Fruit fly (Drosophila melanogaster) whole organism, embryonic: ENCODE measurements around the gene pr.

Source experiments
- Adf1 ChIP-seq: fragments of 200-800 bp; sonication (Bioruptor generic); IDR thresholded peaks from 2 replicates; pipeline ENCODE4 v1.3.6; 2022; ENCODE audit warnings: missing biosample characterization, missing genetic modification characterization
- CG10979 ChIP-seq: fragments of 200-800 bp; sonication (Bioruptor generic); optimal IDR thresholded peaks from 2 replicates; lab custom pipeline; 2018; ENCODE audit warnings: missing biosample characterization, mild to moderate bottlenecking, missing genetic modification characterization, moderate library complexity
- CG11093 ChIP-seq: fragments of 200-800 bp; sonication (Bioruptor generic); IDR thresholded peaks from 3 replicates; pipeline ENCODE4 v1.3.6; 2022; ENCODE audit warnings: missing biosample characterization, missing genetic modification characterization
- CG11398 ChIP-seq: fragments of 200-800 bp; sonication (Bioruptor generic); optimal IDR thresholded peaks from 2 replicates; lab custom pipeline; 2016; ENCODE audit warnings: missing biosample characterization, missing genetic modification characterization
- CG12071 ChIP-seq: fragments of 200-800 bp; sonication (Bioruptor generic); optimal IDR thresholded peaks from 3 replicates; lab custom pipeline; 2018; ENCODE audit warnings: missing biosample characterization, mild to moderate bottlenecking, missing genetic modification characterization
- CG12104 ChIP-seq: fragments of 200-800 bp; sonication (Bioruptor generic); optimal IDR thresholded peaks from 3 replicates; lab custom pipeline; 2016; ENCODE audit warnings: missing biosample characterization, missing genetic modification characterization
- CG12155 ChIP-seq: fragments of 200-800 bp; sonication (Bioruptor generic); optimal IDR thresholded peaks from 3 replicates; lab custom pipeline; 2016; ENCODE audit warnings: missing biosample characterization, missing genetic modification characterization
- CG15514 ChIP-seq: fragments of 200-800 bp; sonication (Bioruptor generic); optimal IDR thresholded peaks from 3 replicates; lab custom pipeline; 2017; ENCODE audit warnings: missing biosample characterization, missing genetic modification characterization, mild to moderate bottlenecking, moderate library complexity, missing genetic modification reagents
- CG17385 ChIP-seq: fragments of 200-800 bp; sonication (Bioruptor generic); optimal IDR thresholded peaks from 3 replicates; lab custom pipeline; 2018; ENCODE audit warnings: missing biosample characterization, mild to moderate bottlenecking, missing genetic modification characterization
- CG2120 ChIP-seq: fragments of 200-800 bp; sonication (Bioruptor generic); optimal IDR thresholded peaks from 3 replicates; lab custom pipeline; 2016; ENCODE audit warnings: missing biosample characterization, missing genetic modification characterization
- CG30403 ChIP-seq: fragments of 200-800 bp; sonication (Bioruptor generic); optimal IDR thresholded peaks from 3 replicates; lab custom pipeline; 2016; ENCODE audit warnings: missing biosample characterization, missing genetic modification characterization
- CG3407 ChIP-seq: fragments of 200-800 bp; sonication (Bioruptor generic); optimal IDR thresholded peaks from 2 replicates; lab custom pipeline; 2018; ENCODE audit warnings: missing biosample characterization, mild to moderate bottlenecking, missing genetic modification characterization
- CG34422 ChIP-seq: fragments of 200-800 bp; sonication (Bioruptor generic); IDR thresholded peaks from 3 replicates; pipeline ENCODE4 v1.3.6; 2022; ENCODE audit warnings: missing biosample characterization, missing genetic modification characterization
- CG3847 ChIP-seq: fragments of 200-800 bp; sonication (Bioruptor generic); IDR thresholded peaks from 2 replicates; pipeline ENCODE4 v1.3.6; 2022; ENCODE audit warnings: missing biosample characterization, missing genetic modification characterization
- CG5953 ChIP-seq: fragments of 200-800 bp; sonication (Bioruptor generic); IDR thresholded peaks from 2 replicates; pipeline ENCODE4 v1.3.6; 2022; ENCODE audit warnings: missing biosample characterization, missing genetic modification characterization
- CG6854 ChIP-seq: fragments of 200-800 bp; sonication (Bioruptor generic); optimal IDR thresholded peaks from 3 replicates; lab custom pipeline; 2017; ENCODE audit warnings: missing biosample characterization, mild to moderate bottlenecking, missing genetic modification characterization
- CG7987 ChIP-seq: fragments of 200-800 bp; sonication (Bioruptor generic); optimal IDR thresholded peaks from 2 replicates; lab custom pipeline; 2018; ENCODE audit warnings: missing biosample characterization, mild to moderate bottlenecking, missing genetic modification characterization, moderate library complexity
- CG8290 ChIP-seq, 3 experiments: fragments of 200-800 bp; sonication (Bioruptor generic); optimal IDR thresholded peaks; 2 replicates each; lab custom pipeline; 2016 to 2019; ENCODE audit warnings: missing biosample characterization in 3 of 3, missing genetic modification characterization in 3 of 3, mild to moderate bottlenecking in 2 of 3, moderate library complexity in 1 of 3
- CG8924 ChIP-seq: fragments of 200-800 bp; optimal IDR thresholded peaks from 3 replicates; lab custom pipeline; 2019; ENCODE audit warnings: missing biosample characterization, mild to moderate bottlenecking, missing genetic modification characterization, moderate library complexity
- CG9817 ChIP-seq: fragments of 200-800 bp; sonication (Bioruptor generic); optimal IDR thresholded peaks from 2 replicates; lab custom pipeline; 2018; ENCODE audit warnings: missing biosample characterization, mild to moderate bottlenecking, missing genetic modification characterization, moderate library complexity
- CTCF ChIP-seq: fragments of 200-800 bp; sonication (Bioruptor generic); optimal IDR thresholded peaks from 2 replicates; lab custom pipeline; 2017; ENCODE audit warnings: missing biosample characterization, mild to moderate bottlenecking, missing genetic modification characterization, moderate library complexity
- Camta ChIP-seq: fragments of 200-800 bp; sonication (Bioruptor generic); optimal IDR thresholded peaks from 2 replicates; lab custom pipeline; 2016; ENCODE audit warnings: missing biosample characterization, missing genetic modification characterization
- CrebB ChIP-seq: fragments of 200-800 bp; sonication (Bioruptor generic); optimal IDR thresholded peaks from 3 replicates; lab custom pipeline; 2018; ENCODE audit warnings: missing biosample characterization, mild to moderate bottlenecking, missing genetic modification characterization
- Dad ChIP-seq: fragments of 200-800 bp; sonication (Bioruptor generic); optimal IDR thresholded peaks from 3 replicates; lab custom pipeline; 2016; ENCODE audit warnings: missing biosample characterization, missing genetic modification characterization
- Dip2 ChIP-seq: fragments of 200-800 bp; sonication (Bioruptor generic); IDR thresholded peaks from 2 replicates; pipeline ENCODE4 v1.3.6; 2022; ENCODE audit warnings: missing biosample characterization, missing genetic modification characterization
- Fer2 ChIP-seq: fragments of 200-800 bp; sonication (Bioruptor generic); optimal IDR thresholded peaks from 2 replicates; lab custom pipeline; 2018; ENCODE audit warnings: missing biosample characterization, mild to moderate bottlenecking, missing genetic modification characterization, moderate library complexity
- HHEX ChIP-seq: fragments of 200-800 bp; sonication (Bioruptor generic); optimal IDR thresholded peaks from 3 replicates; lab custom pipeline; 2017; ENCODE audit warnings: missing biosample characterization, mild to moderate bottlenecking, missing genetic modification characterization, missing genetic modification reagents
- Meics ChIP-seq: fragments of 200-800 bp; sonication (Bioruptor generic); optimal IDR thresholded peaks from 2 replicates; lab custom pipeline; 2017; ENCODE audit warnings: missing biosample characterization, mild to moderate bottlenecking, missing genetic modification characterization
- NC2α ChIP-seq: fragments of 200-800 bp; sonication (Bioruptor generic); optimal IDR thresholded peaks from 2 replicates; lab custom pipeline; 2016; ENCODE audit warnings: missing biosample characterization, missing genetic modification characterization
- NC2β ChIP-seq: fragments of 200-800 bp; sonication (Bioruptor generic); optimal IDR thresholded peaks from 2 replicates; lab custom pipeline; 2016; ENCODE audit warnings: missing biosample characterization, missing genetic modification characterization
- PHDP ChIP-seq: fragments of 200-800 bp; sonication (Bioruptor generic); optimal IDR thresholded peaks from 3 replicates; lab custom pipeline; 2018; ENCODE audit warnings: missing biosample characterization, mild to moderate bottlenecking, missing genetic modification characterization, moderate library complexity
- Rfx ChIP-seq: fragments of 200-800 bp; sonication (Bioruptor generic); IDR thresholded peaks from 2 replicates; pipeline ENCODE4 v1.3.6; 2022; ENCODE audit warnings: missing biosample characterization, missing genetic modification characterization
- ara ChIP-seq: fragments of 200-800 bp; sonication (Bioruptor generic); IDR thresholded peaks from 2 replicates; pipeline ENCODE4 v1.3.6; 2022; ENCODE audit warnings: missing biosample characterization, missing genetic modification characterization
- dan ChIP-seq: fragments of 200-800 bp; sonication (Bioruptor generic); IDR thresholded peaks from 2 replicates; pipeline ENCODE4 v1.3.6; 2022; ENCODE audit warnings: missing biosample characterization, missing genetic modification characterization
- exex ChIP-seq: fragments of 200-800 bp; sonication (Bioruptor generic); optimal IDR thresholded peaks from 4 replicates; lab custom pipeline; 2018; ENCODE audit warnings: missing biosample characterization, mild to moderate bottlenecking, missing genetic modification characterization, moderate library complexity
- gcm2 ChIP-seq: fragments of 200-800 bp; sonication (Bioruptor generic); optimal IDR thresholded peaks from 2 replicates; lab custom pipeline; 2016; ENCODE audit warnings: missing biosample characterization, missing genetic modification characterization
- hth ChIP-seq: fragments of >200 bp; optimal IDR thresholded peaks from 2 replicates; lab custom pipeline; 2017; ENCODE audit warnings: inconsistent platforms
- jumu ChIP-seq: fragments of 200-800 bp; sonication (Bioruptor generic); optimal IDR thresholded peaks from 3 replicates; lab custom pipeline; 2016; ENCODE audit warnings: missing biosample characterization, missing genetic modification characterization
- klu ChIP-seq: fragments of 200-800 bp; sonication (Bioruptor generic); IDR thresholded peaks from 2 replicates; pipeline ENCODE4 v1.3.6; 2022; ENCODE audit warnings: missing biosample characterization, missing genetic modification characterization
- oc ChIP-seq: fragments of 200-800 bp; sonication (Bioruptor generic); optimal IDR thresholded peaks from 2 replicates; lab custom pipeline; 2018; ENCODE audit warnings: missing biosample characterization, mild to moderate bottlenecking, missing genetic modification characterization, moderate library complexity
- onecut ChIP-seq: fragments of 200-800 bp; sonication (Bioruptor generic); IDR thresholded peaks from 2 replicates; pipeline ENCODE4 v1.3.6; 2022; ENCODE audit warnings: missing biosample characterization, missing genetic modification characterization
- p53 ChIP-seq: fragments of 200-800 bp; sonication (Bioruptor generic); optimal IDR thresholded peaks from 2 replicates; lab custom pipeline; 2016; ENCODE audit warnings: missing biosample characterization, missing genetic modification characterization
- pzg ChIP-seq: fragments of 200-800 bp; sonication (Bioruptor generic); optimal IDR thresholded peaks from 3 replicates; lab custom pipeline; 2018; ENCODE audit warnings: missing biosample characterization, mild to moderate bottlenecking, missing genetic modification characterization, moderate library complexity
- ranshi ChIP-seq: fragments of 200-800 bp; sonication (Bioruptor generic); IDR thresholded peaks from 2 replicates; pipeline ENCODE4 v1.3.6; 2022; ENCODE audit warnings: missing biosample characterization, missing genetic modification characterization
- salm ChIP-seq: fragments of 200-800 bp; sonication (Bioruptor generic); optimal IDR thresholded peaks from 2 replicates; lab custom pipeline; 2018; ENCODE audit warnings: missing biosample characterization, mild to moderate bottlenecking, missing genetic modification characterization
- sisA ChIP-seq: fragments of 200-800 bp; sonication (Bioruptor generic); IDR thresholded peaks from 2 replicates; pipeline ENCODE4 v1.3.6; 2022; ENCODE audit warnings: missing biosample characterization, missing genetic modification characterization
- tap ChIP-seq: fragments of 200-800 bp; optimal IDR thresholded peaks from 3 replicates; lab custom pipeline; 2019; ENCODE audit warnings: missing biosample characterization, mild to moderate bottlenecking, missing genetic modification characterization, moderate library complexity
- tll ChIP-seq, 2 experiments: fragments of 200-800 bp in 1 of 2; fragments of >200 bp in 1 of 2; sonication (Bioruptor generic) in 1 of 2; optimal IDR thresholded peaks; 2 replicates each; lab custom pipeline; 2017 to 2019; ENCODE audit warnings: missing biosample characterization in 2 of 2, missing genetic modification characterization in 2 of 2, mild to moderate bottlenecking in 1 of 2, moderate library complexity in 1 of 2
- unpg ChIP-seq: fragments of 200-800 bp; sonication (Bioruptor generic); optimal IDR thresholded peaks from 3 replicates; lab custom pipeline; 2018; ENCODE audit warnings: missing biosample characterization, mild to moderate bottlenecking, missing genetic modification characterization, moderate library complexity

pr gene

DNA sequence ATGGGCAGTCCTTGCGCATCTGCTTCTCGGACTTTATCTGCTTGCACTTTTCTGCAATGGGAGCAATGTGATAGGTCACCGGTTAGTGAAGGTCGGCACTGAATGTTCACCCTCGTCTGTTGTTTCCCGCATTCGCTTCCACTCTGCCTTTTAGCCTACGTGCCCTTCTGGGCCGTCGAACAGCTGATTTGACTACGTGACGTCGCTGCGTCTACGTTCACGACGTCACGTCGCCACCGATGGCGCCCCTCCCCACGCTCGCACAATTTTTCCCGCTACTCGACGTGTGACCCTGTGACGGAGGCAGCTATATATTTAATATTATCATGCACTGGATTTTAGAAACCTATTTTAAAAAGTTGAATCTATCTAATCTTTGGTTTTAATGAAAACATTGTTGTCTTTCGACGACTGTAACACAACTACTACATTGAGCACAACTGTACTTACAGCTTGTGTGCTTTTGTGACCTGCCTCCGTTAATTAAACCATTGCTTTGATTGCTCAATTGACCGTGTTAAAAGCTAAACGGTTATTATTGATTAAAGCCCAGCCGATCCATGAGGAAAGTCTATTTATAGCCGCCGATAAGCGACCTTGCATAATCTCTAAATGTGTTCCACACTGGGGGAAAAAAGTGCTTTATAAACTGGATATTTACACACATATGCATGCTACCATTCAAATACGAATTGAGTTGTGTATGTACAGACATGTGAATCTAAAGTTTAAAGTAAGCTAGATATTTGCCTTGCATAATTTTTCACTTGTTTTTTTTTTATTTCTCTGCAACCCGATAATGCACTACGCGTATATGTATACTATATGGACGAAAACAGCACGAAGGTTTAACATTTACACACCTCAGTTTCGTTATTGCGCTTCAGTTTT, 8.0 kb upstream of the pr start:
- TF ChIP-seq CG17385 (GFP tag; lab: Kevin White, UChicago) (peak; percentile 41), unpg (GFP tag; lab: Kevin White, UChicago) (peak; percentile 21), PHDP (tag; lab: Kevin White, UChicago) (no peak), Rfx (0 out of 2 replicates have a peak, but pooled peaks have one; percentile 33), ranshi (GFP tag; lab: Robert Waterston, UW) (0 out of 2 replicates have a peak, but pooled peaks have one; percentile 8), exex (peak; percentile 77), ara (GFP tag; lab: Robert Waterston, UW) (0 out of 2 replicates have a peak, but pooled peaks have one; percentile 38), CG34422 (GFP tag; lab: Robert Waterston, UW) (no peak), tap (tag; lab: Kevin White, UChicago) (peak; percentile 3), Fer2 (tag; lab: Kevin White, UChicago) (no peak), CG10979 (tag; lab: Kevin White, UChicago) (no peak), CG30403 (GFP tag; lab: Kevin White, UChicago) (peak; percentile 6), Camta (peak; percentile 1), CG9817 (tag; lab: Kevin White, UChicago) (peak; percentile 19), NC2β (no peak), klu (no peak), Dip2 (GFP tag; lab: Robert Waterston, UW) (no peak), sisA (no peak), hth (no peak), CG3407 (GFP tag; lab: Kevin White, UChicago) (no peak), Meics (GFP tag; lab: Kevin White, UChicago) (no peak), CrebB (tag; lab: Kevin White, UChicago) (no peak), oc (tag; lab: Kevin White, UChicago) (no peak), CG6854 (peak; percentile 9), HHEX (peak; percentile 33), CG11093 (GFP tag; lab: Robert Waterston, UW) (0 out of 3 replicates have a peak, but pooled peaks have one; percentile 4), CG12155 (no peak), pzg (GFP tag; lab: Kevin White, UChicago) (no peak), CG8290 (GFP tag; optimal IDR thresholded peaks at IDR 0.05; lab: Kevin White, UChicago) (no peak), CG8290 (tag; optimal IDR thresholded peaks at IDR 0.05; lab: Kevin White, UChicago) (no peak), Adf1 (GFP tag; lab: Robert Waterston, UW) (peak; percentile 27; the same call in 1 of the 2 replicates), NC2α (GFP tag; lab: Kevin White, UChicago) (no peak), gcm2 (GFP tag; lab: Kevin White, UChicago) (no peak), tll (GFP tag; optimal IDR thresholded peaks at IDR 0.05; lab: Kevin White, UChicago) (no peak), onecut (GFP tag; lab: Robert Waterston, UW) (no peak), Dad (GFP tag; lab: Kevin White, UChicago) (no peak), CG3847 (GFP tag; lab: Robert Waterston, UW) (no peak), CG7987 (GFP tag; lab: Kevin White, UChicago) (no peak), salm (tag; lab: Kevin White, UChicago) (no peak), CTCF (GFP tag; lab: Kevin White, UChicago) (peak; percentile 4), CG11398 (GFP tag; lab: Kevin White, UChicago) (peak; percentile 14), CG12104 (GFP tag; lab: Kevin White, UChicago) (no peak), CG5953 (GFP tag; lab: Robert Waterston, UW) (peak; percentile 34; the same call in 1 of the 2 replicates), CG15514 (no peak), jumu (GFP tag; lab: Kevin White, UChicago) (no peak), dan (GFP tag; lab: Robert Waterston, UW) (no peak), CG2120 (GFP tag; lab: Kevin White, UChicago) (peak; percentile 19), CG8924 (tag; lab: Kevin White, UChicago) (no peak), p53 (GFP tag; lab: Kevin White, UChicago) (no peak), CG12071 (GFP tag; lab: Kevin White, UChicago) (no peak)
